Worm (Caenorhabditis elegans) whole organism, L4 larva: ENCODE measurements around the gene M03B6.3.

Experiments
- D1046.2 ChIP-seq: fragments of 200-800 bp; sonication (Bioruptor generic); IDR thresholded peaks from 2 replicates; pipeline ENCODE4 v1.3.6; 2022; ENCODE audit warnings: missing genetic modification characterization, missing compliant biosample characterization
- T20F7.1 ChIP-seq: fragments of 200-800 bp; sonication (Bioruptor generic); optimal IDR thresholded peaks from 2 replicates; lab custom pipeline; 2018; ENCODE audit warnings: mild to moderate bottlenecking, missing genetic modification characterization, missing compliant biosample characterization
- Y5F2A.4 ChIP-seq: fragments of 200-800 bp; sonication (Bioruptor generic); optimal IDR thresholded peaks from 2 replicates; lab custom pipeline; 2018; ENCODE audit warnings: mild to moderate bottlenecking, missing genetic modification characterization, missing compliant biosample characterization
- ZK337.2 ChIP-seq: fragments of 200-800 bp; sonication (Bioruptor generic); IDR thresholded peaks from 2 replicates; pipeline ENCODE4 v1.3.6; 2022; ENCODE audit warnings: missing genetic modification reagents, missing genetic modification characterization, missing compliant biosample characterization
- aha-1 ChIP-seq: fragments of 150-350 bp; peaks from one replicate; lab custom pipeline; 2014; ENCODE audit warnings: missing biosample characterization, missing genetic modification characterization
- arid-1 ChIP-seq: fragments of 200-800 bp; sonication (Bioruptor generic); conservative IDR thresholded peaks from 2 replicates; pipeline ENCODE4 v1.3.6; 2022; ENCODE audit warnings: missing genetic modification reagents, missing genetic modification characterization, missing compliant biosample characterization
- ceh-28 ChIP-seq: fragments of 150-350 bp; optimal IDR thresholded peaks from 2 replicates; lab custom pipeline; 2014; ENCODE audit warnings: missing biosample characterization, missing genetic modification reagents, missing genetic modification characterization
- cey-2 ChIP-seq: sonication (generic microtip); optimal IDR thresholded peaks from 3 replicates; lab custom pipeline; 2017; ENCODE audit warnings: missing genetic modification characterization, mild to moderate bottlenecking, missing compliant biosample characterization, antibody characterized with exemption, borderline replicate concordance; ENCODE audit not compliant: insufficient read depth
- daf-16 ChIP-seq, 3 experiments: sonication (generic microtip); optimal IDR thresholded peaks; 2 replicates each; lab custom pipeline; 2016 to 2017; ENCODE audit warnings: missing genetic modification characterization in 3 of 3, missing genetic modification reagents in 3 of 3, mild to moderate bottlenecking in 2 of 3, missing compliant biosample characterization in 2 of 3, missing biosample characterization in 1 of 3, moderate library complexity in 1 of 3
- dmd-6 ChIP-seq: fragments of 200-800 bp; sonication (Bioruptor generic); IDR thresholded peaks from 2 replicates; pipeline ENCODE4 v1.3.6; 2022; ENCODE audit warnings: missing genetic modification reagents, missing genetic modification characterization, missing compliant biosample characterization
- egl-27 ChIP-seq: sonication (generic microtip); optimal IDR thresholded peaks from 3 replicates; lab custom pipeline; 2017; ENCODE audit warnings: missing biosample characterization, missing genetic modification reagents, missing genetic modification characterization
- egl-43 ChIP-seq: fragments of 200-800 bp; sonication (Bioruptor generic); IDR thresholded peaks from 2 replicates; pipeline ENCODE4 v1.3.6; 2022; ENCODE audit warnings: missing genetic modification reagents, missing genetic modification characterization, missing compliant biosample characterization
- gei-8 ChIP-seq: fragments of 200-800 bp; sonication (Bioruptor generic); optimal IDR thresholded peaks from 2 replicates; lab custom pipeline; 2018; ENCODE audit warnings: mild to moderate bottlenecking, missing genetic modification characterization, missing compliant biosample characterization
- lsy-2 ChIP-seq, 2 experiments: fragments of 150-350 bp in 1 of 2; sonication (generic microtip) in 1 of 2; optimal IDR thresholded peaks; 2 replicates each; lab custom pipeline; 2014 to 2017; ENCODE audit warnings: missing biosample characterization in 2 of 2, missing genetic modification characterization in 2 of 2
- madf-5 ChIP-seq, 2 experiments: fragments of 200-800 bp; sonication (Bioruptor generic); IDR thresholded peaks; 2 replicates each; pipeline ENCODE4 v1.3.6; 2022; ENCODE audit warnings: missing compliant biosample characterization in 2 of 2, missing genetic modification characterization in 2 of 2
- mdl-1 ChIP-seq, 2 experiments: fragments of 150-350 bp in 1 of 2; sonication (generic microtip) in 1 of 2; optimal IDR thresholded peaks; 2 replicates each; lab custom pipeline; 2014 to 2017; ENCODE audit warnings: missing biosample characterization in 2 of 2, missing genetic modification characterization in 2 of 2
- mes-2 ChIP-seq: sonication (generic microtip); optimal IDR thresholded peaks from 2 replicates; lab custom pipeline; 2016; ENCODE audit warnings: missing genotype, mild to moderate bottlenecking, missing genetic modification characterization, missing compliant biosample characterization; ENCODE audit not compliant: poor library complexity, severe bottlenecking
- mxl-3 ChIP-seq: fragments of 200-800 bp; sonication (Bioruptor generic); optimal IDR thresholded peaks from 2 replicates; lab custom pipeline; 2018; ENCODE audit warnings: mild to moderate bottlenecking, missing genetic modification characterization, missing compliant biosample characterization
- nhr-237 ChIP-seq: sonication (generic microtip); optimal IDR thresholded peaks from 2 replicates; lab custom pipeline; 2017; ENCODE audit warnings: missing biosample characterization, missing genetic modification characterization
- nhr-25 ChIP-seq: sonication (generic microtip); optimal IDR thresholded peaks from 2 replicates; lab custom pipeline; 2017; ENCODE audit warnings: missing genetic modification characterization, mild to moderate bottlenecking, missing compliant biosample characterization, antibody characterized with exemption, moderate library complexity, borderline replicate concordance; ENCODE audit not compliant: insufficient read depth
- nhr-28 ChIP-seq: fragments of 150-350 bp; optimal IDR thresholded peaks from 2 replicates; lab custom pipeline; 2014; ENCODE audit warnings: missing biosample characterization, missing genetic modification characterization
- nhr-41 ChIP-seq: fragments of 200-800 bp; sonication (Bioruptor generic); IDR thresholded peaks from 2 replicates; pipeline ENCODE4 v1.3.6; 2022; ENCODE audit warnings: missing genetic modification reagents, missing genetic modification characterization, missing compliant biosample characterization
- nhr-48 ChIP-seq: sonication (generic microtip); optimal IDR thresholded peaks from 2 replicates; lab custom pipeline; 2016; ENCODE audit warnings: mild to moderate bottlenecking, missing genetic modification characterization, missing compliant biosample characterization
- nhr-77 ChIP-seq: fragments of 150-350 bp; optimal IDR thresholded peaks from 2 replicates; lab custom pipeline; 2014; ENCODE audit warnings: missing biosample characterization, missing genetic modification characterization
- rbr-2 ChIP-seq: sonication (generic microtip); optimal IDR thresholded peaks from 2 replicates; lab custom pipeline; 2016; ENCODE audit warnings: missing genotype, missing genetic modification characterization, missing compliant biosample characterization
- sdz-12 ChIP-seq: fragments of 200-800 bp; sonication (Bioruptor generic); optimal IDR thresholded peaks from 2 replicates; lab custom pipeline; 2018; ENCODE audit warnings: mild to moderate bottlenecking, missing genetic modification characterization, missing compliant biosample characterization
- set-16 ChIP-seq: fragments of 200-800 bp; sonication (Bioruptor generic); IDR thresholded peaks from 2 replicates; pipeline ENCODE4 v1.3.6; 2022; ENCODE audit warnings: missing genetic modification reagents, missing genetic modification characterization, missing compliant biosample characterization
- snpc-4 ChIP-seq: fragments of 150-350 bp; optimal IDR thresholded peaks from 2 replicates; lab custom pipeline; 2014; ENCODE audit warnings: missing biosample characterization, missing genetic modification characterization
- tag-97 ChIP-seq: fragments of 200-800 bp; sonication (Bioruptor generic); IDR thresholded peaks from 2 replicates; pipeline ENCODE4 v1.3.6; 2022; ENCODE audit warnings: missing genetic modification characterization, missing compliant biosample characterization
- zag-1 ChIP-seq: fragments of 150-350 bp; optimal IDR thresholded peaks from 2 replicates; lab custom pipeline; 2014; ENCODE audit warnings: missing biosample characterization, missing genetic modification characterization
- zip-11 ChIP-seq: fragments of 200-800 bp; sonication (Bioruptor generic); IDR thresholded peaks from 2 replicates; pipeline ENCODE4 v1.3.6; 2022; ENCODE audit warnings: missing genetic modification characterization, missing compliant biosample characterization
- zip-2 ChIP-seq: fragments of 150-350 bp; optimal IDR thresholded peaks from 2 replicates; lab custom pipeline; 2014; ENCODE audit warnings: missing biosample characterization, missing genetic modification characterization

Gene M03B6.3

ce11 chrX:13846024-13846423 is 18.1 kb downstream of the M03B6.3 start:
- TF ChIP-seq nhr-41 (GFP tag; lab: Robert Waterston, UW) (no peak), nhr-28 (peak; percentile 29), mxl-3 (GFP tag; lab: Kevin White, UChicago) (peak; percentile 90)

ce11 chrX:13843676-13844075 is 20.4 kb downstream of the M03B6.3 start, which contains the start of gene M03B6.5:
M03B6.5 (plus strand) TSS chrX:13843976.
- no peak for TF ChIP-seq zip-2 (tag; lab: Kevin White, UChicago)
- TF ChIP-seq mes-2 (tag; lab: Kevin White, UChicago): no peak
- TF ChIP-seq sdz-12: no peak
- TF ChIP-seq zag-1: no peak
- no peak for TF ChIP-seq arid-1
- TF ChIP-seq, all 104 proteins: peak for 0

- no peak for TF ChIP-seq egl-27 (tag; lab: Kevin White, UChicago)
- no peak for TF ChIP-seq arid-1
- TF ChIP-seq, all 104 proteins: peak for 0
Observed at ce11 chrX:13841277-13841676, 22.8 kb downstream of the M03B6.3 start, which contains the start of gene M03B6.1. M03B6.1 (plus strand) TSS chrX:13841610.

ce11 chrX:13840336-13840735 is 23.8 kb downstream of the M03B6.3 start:
- peak; percentile 91 for TF ChIP-seq aha-1 (tag; lab: Kevin White, UChicago)
- TF ChIP-seq D1046.2 (GFP tag; lab: Robert Waterston, UW): no peak
- TF ChIP-seq, all 104 proteins: peak for 1

ce11 chrX:13838019-13838418 is 26.1 kb downstream of the M03B6.3 start:
- TF ChIP-seq nhr-48 (no peak), tag-97 (GFP tag; lab: Robert Waterston, UW) (no peak), dmd-6 (no peak), rbr-2 (no peak), daf-16 (GFP tag; optimal IDR thresholded peaks at IDR 0.05; lab: Kevin White, UChicago) (no peak), daf-16 (tag; optimal IDR thresholded peaks at IDR 0.05; lab: Kevin White, UChicago) (no peak), mxl-3 (GFP tag; lab: Kevin White, UChicago) (no peak), Y5F2A.4 (GFP tag; lab: Kevin White, UChicago) (no peak), cey-2 (no peak), nhr-77 (tag; lab: Kevin White, UChicago) (no peak), egl-43 (GFP tag; lab: Robert Waterston, UW) (no peak)
- TF ChIP-seq, all 104 proteins: peak for 0

- TF ChIP-seq snpc-4 (tag; lab: Kevin White, UChicago): no peak
- TF ChIP-seq aha-1 (tag; lab: Kevin White, UChicago): peak; percentile 76
- TF ChIP-seq, all 104 proteins: peak for 1
Observed at ce11 chrX:13834127-13834526, 30.0 kb downstream of the M03B6.3 start, which contains the start of gene F19D8.2. F19D8.2 (plus strand) TSS chrX:13834427.

- TF ChIP-seq mdl-1 (tag; optimal IDR thresholded peaks at IDR 0.05; lab: Kevin White, UChicago): no peak
- TF ChIP-seq set-16 (GFP tag; lab: Robert Waterston, UW): no peak
- TF ChIP-seq gei-8 (GFP tag; lab: Kevin White, UChicago): no peak
- TF ChIP-seq lsy-2 (tag; optimal IDR thresholded peaks at IDR 0.05; lab: Kevin White, UChicago): no peak
- no peak for TF ChIP-seq nhr-25
- TF ChIP-seq daf-16 (GFP tag; optimal IDR thresholded peaks at IDR 0.05; lab: Kevin White, UChicago): no peak
- no peak for TF ChIP-seq daf-16 (tag; optimal IDR thresholded peaks at IDR 0.05; lab: Kevin White, UChicago)
- no peak for TF ChIP-seq T20F7.1
- TF ChIP-seq nhr-237 (tag; lab: Kevin White, UChicago): no peak
- TF ChIP-seq madf-5 (GFP tag; IDR thresholded peaks at IDR 0.05; lab: Robert Waterston, UW): no peak
- no peak for TF ChIP-seq zip-11 (GFP tag; lab: Robert Waterston, UW)
- no peak for TF ChIP-seq cey-2
- no peak for TF ChIP-seq ceh-28 (tag; lab: Kevin White, UChicago)
- no peak for TF ChIP-seq ZK337.2 (GFP tag; lab: Robert Waterston, UW)
Observed at ce11 chrX:13833448-13833847, 30.6 kb downstream of the M03B6.3 start.
